Worm (Caenorhabditis elegans) whole organism, mixed stage, embryonic: Measurements from ENCODE around the gene enee-1.

ENCODE experiments used
- M03D4.4 ChIP-seq: sonication (generic microtip); optimal IDR thresholded peaks from 2 replicates; lab custom pipeline; 2017; ENCODE audit warnings: mild to moderate bottlenecking, missing genetic modification characterization, missing compliant biosample characterization
- blmp-1 ChIP-seq: fragments of 150-350 bp; optimal IDR thresholded peaks from 2 replicates; lab custom pipeline; 2014; ENCODE audit warnings: missing biosample characterization, missing genetic modification characterization
- ceh-39 ChIP-seq: fragments of 150-350 bp; optimal IDR thresholded peaks from 2 replicates; lab custom pipeline; 2014; ENCODE audit warnings: missing biosample characterization, missing genetic modification characterization
- ceh-43 ChIP-seq: fragments of 200-800 bp; sonication (Bioruptor generic); optimal IDR thresholded peaks from 2 replicates; lab custom pipeline; 2018; ENCODE audit warnings: mild to moderate bottlenecking, missing genetic modification characterization, moderate library complexity, missing compliant biosample characterization
- ceh-83 ChIP-seq: fragments of 200-800 bp; sonication (Bioruptor generic); optimal IDR thresholded peaks from 2 replicates; lab custom pipeline; 2018; ENCODE audit warnings: mild to moderate bottlenecking, missing genetic modification characterization, missing compliant biosample characterization
- ces-1 ChIP-seq: fragments of 150-350 bp; optimal IDR thresholded peaks from 2 replicates; lab custom pipeline; 2014; ENCODE audit warnings: missing biosample characterization, missing genetic modification reagents, missing genetic modification characterization
- cnd-1 ChIP-seq: fragments of 200-800 bp; sonication (Bioruptor generic); optimal IDR thresholded peaks from 2 replicates; lab custom pipeline; 2018; ENCODE audit warnings: mild to moderate bottlenecking, missing genetic modification characterization, missing compliant biosample characterization
- drap-1 ChIP-seq: fragments of 200-800 bp; sonication (Bioruptor generic); optimal IDR thresholded peaks from 3 replicates; lab custom pipeline; 2018; ENCODE audit warnings: mild to moderate bottlenecking, missing genetic modification characterization, missing compliant biosample characterization
- elt-1 ChIP-seq: sonication (generic microtip); optimal IDR thresholded peaks from 2 replicates; lab custom pipeline; 2017; ENCODE audit warnings: missing genetic modification characterization, mild to moderate bottlenecking, missing compliant biosample characterization, antibody characterized with exemption, moderate library complexity, borderline replicate concordance; ENCODE audit not compliant: insufficient read depth
- elt-3 ChIP-seq: fragments of 150-350 bp; optimal IDR thresholded peaks from 2 replicates; lab custom pipeline; 2014; ENCODE audit warnings: missing biosample characterization, missing genetic modification characterization
- flh-1 ChIP-seq: fragments of 200-800 bp; sonication (Bioruptor generic); optimal IDR thresholded peaks from 2 replicates; lab custom pipeline; 2018; ENCODE audit warnings: mild to moderate bottlenecking, missing genetic modification characterization, moderate library complexity, missing compliant biosample characterization
- ham-2 ChIP-seq: fragments of 200-800 bp; sonication (Bioruptor generic); optimal IDR thresholded peaks from 2 replicates; lab custom pipeline; 2018; ENCODE audit warnings: mild to moderate bottlenecking, missing genetic modification characterization, missing compliant biosample characterization
- hlh-1 ChIP-seq: fragments of 150-350 bp; optimal IDR thresholded peaks from 2 replicates; lab custom pipeline; 2014; ENCODE audit warnings: missing biosample characterization, missing genetic modification reagents, missing genetic modification characterization
- lin-32 ChIP-seq: fragments of 200-800 bp; sonication (Bioruptor generic); optimal IDR thresholded peaks from 2 replicates; lab custom pipeline; 2018; ENCODE audit warnings: mild to moderate bottlenecking, missing genetic modification characterization, missing compliant biosample characterization
- lsy-2 ChIP-seq: fragments of 150-350 bp; optimal IDR thresholded peaks from 2 replicates; lab custom pipeline; 2014; ENCODE audit warnings: missing biosample characterization, missing genetic modification characterization
- mab-5 ChIP-seq: fragments of 150-350 bp; optimal IDR thresholded peaks from 2 replicates; lab custom pipeline; 2014; ENCODE audit warnings: missing biosample characterization, missing genetic modification characterization
- mep-1 ChIP-seq: fragments of 150-350 bp; optimal IDR thresholded peaks from 2 replicates; lab custom pipeline; 2017; ENCODE audit warnings: missing biosample characterization, missing genetic modification reagents, missing genetic modification characterization, inconsistent platforms
- mls-2 ChIP-seq: sonication (generic microtip); optimal IDR thresholded peaks from 2 replicates; lab custom pipeline; 2016; ENCODE audit warnings: mild to moderate bottlenecking, missing genetic modification characterization, moderate library complexity, missing compliant biosample characterization
- nhr-12 ChIP-seq: fragments of 150-350 bp; optimal IDR thresholded peaks from 2 replicates; lab custom pipeline; 2014; ENCODE audit warnings: missing biosample characterization, missing genetic modification characterization
- nhr-2 ChIP-seq: fragments of 150-350 bp; optimal IDR thresholded peaks from 2 replicates; lab custom pipeline; 2014; ENCODE audit warnings: missing biosample characterization, missing genetic modification characterization
- nhr-237 ChIP-seq: fragments of 150-350 bp; optimal IDR thresholded peaks from 2 replicates; lab custom pipeline; 2014; ENCODE audit warnings: missing biosample characterization, missing genetic modification characterization
- nhr-28 ChIP-seq: fragments of 150-350 bp; optimal IDR thresholded peaks from 2 replicates; lab custom pipeline; 2014; ENCODE audit warnings: missing biosample characterization, missing genetic modification characterization
- nhr-76 ChIP-seq: sonication (generic microtip); optimal IDR thresholded peaks from 2 replicates; lab custom pipeline; 2017; ENCODE audit warnings: missing biosample characterization, missing genetic modification characterization
- pha-4 ChIP-seq: fragments of 150-350 bp; optimal IDR thresholded peaks from 2 replicates; lab custom pipeline; 2018; ENCODE audit warnings: missing biosample characterization, missing genetic modification reagents, missing genetic modification characterization
- sem-2 ChIP-seq: fragments of 200-800 bp; sonication (Bioruptor generic); optimal IDR thresholded peaks from 2 replicates; lab custom pipeline; 2018; ENCODE audit warnings: mild to moderate bottlenecking, missing genetic modification characterization, missing compliant biosample characterization
- snpc-4 ChIP-seq: fragments of 150-350 bp; optimal IDR thresholded peaks from 2 replicates; lab custom pipeline; 2014; ENCODE audit warnings: missing biosample characterization, missing genetic modification characterization
- sptf-1 ChIP-seq: sonication (generic microtip); optimal IDR thresholded peaks from 2 replicates; lab custom pipeline; 2017; ENCODE audit warnings: mild to moderate bottlenecking, missing genetic modification characterization, moderate library complexity, missing compliant biosample characterization
- tbx-8 ChIP-seq: fragments of 200-800 bp; sonication (Bioruptor generic); optimal IDR thresholded peaks from 2 replicates; lab custom pipeline; 2018; ENCODE audit warnings: mild to moderate bottlenecking, missing genetic modification characterization, moderate library complexity, missing compliant biosample characterization
- unc-120 ChIP-seq: sonication (generic microtip); optimal IDR thresholded peaks from 2 replicates; lab custom pipeline; 2017; ENCODE audit warnings: missing genetic modification characterization, missing compliant biosample characterization; ENCODE audit not compliant: poor library complexity, severe bottlenecking
- unc-39 ChIP-seq: fragments of 150-350 bp; optimal IDR thresholded peaks from 2 replicates; lab custom pipeline; 2014; ENCODE audit warnings: missing biosample characterization, missing genetic modification characterization
- unc-62 ChIP-seq: fragments of 150-350 bp; optimal IDR thresholded peaks from 2 replicates; lab custom pipeline; 2014; ENCODE audit warnings: missing biosample characterization, missing genetic modification reagents, missing genetic modification characterization
- zip-8 ChIP-seq: fragments of 150-350 bp; optimal IDR thresholded peaks from 2 replicates; lab custom pipeline; 2014; ENCODE audit warnings: missing biosample characterization, missing genetic modification characterization
- ztf-11 ChIP-seq: fragments of 150-350 bp; optimal IDR thresholded peaks from 2 replicates; lab custom pipeline; 2014; ENCODE audit warnings: missing biosample characterization, missing genetic modification characterization

Gene enee-1

ce11 chrII:44740-45139 is 20.3 kb downstream of the enee-1 start, which contains the start of gene rpoa-49:
Gene rpoa-49 (plus strand): TSS chrII:45040.
- TF ChIP-seq hlh-1 (tag; lab: Kevin White, UChicago): no peak
- TF ChIP-seq lsy-2 (tag; lab: Kevin White, UChicago): no peak
- no peak for TF ChIP-seq nhr-237 (tag; lab: Kevin White, UChicago)
- TF ChIP-seq nhr-76: no peak
- TF ChIP-seq ceh-39 (tag; lab: Kevin White, UChicago): no peak
- no peak for TF ChIP-seq ces-1 (GFP tag; lab: Kevin White, UChicago)
- TF ChIP-seq M03D4.4 (tag; lab: Kevin White, UChicago): no peak
- TF ChIP-seq sptf-1 (tag; lab: Kevin White, UChicago): no peak
- TF ChIP-seq nhr-12 (tag; lab: Kevin White, UChicago): no peak
- no peak for TF ChIP-seq ceh-83
- TF ChIP-seq elt-1 (tag; lab: Kevin White, UChicago): no peak
- no peak for TF ChIP-seq lin-32 (GFP tag; lab: Kevin White, UChicago)
- no peak for TF ChIP-seq zip-8
- TF ChIP-seq mep-1: no peak
- TF ChIP-seq cnd-1 (tag; lab: Kevin White, UChicago): no peak
- TF ChIP-seq mab-5 (tag; lab: Kevin White, UChicago): no peak
- no peak for TF ChIP-seq elt-3
- no peak for TF ChIP-seq unc-120 (tag; lab: Kevin White, UChicago)
- no peak for TF ChIP-seq sem-2
- TF ChIP-seq, all 35 proteins: peak for 0

ce11 chrII:46116-46515 is 21.6 kb downstream of the enee-1 start, which contains the start of gene rpt-4:
Gene rpt-4 (minus strand): TSS chrII:46216.
- TF ChIP-seq mep-1 (no peak), cnd-1 (tag; lab: Kevin White, UChicago) (no peak), ces-1 (GFP tag; lab: Kevin White, UChicago) (no peak), nhr-2 (tag; lab: Kevin White, UChicago) (no peak), mls-2 (tag; lab: Kevin White, UChicago) (no peak), blmp-1 (tag; lab: Kevin White, UChicago) (no peak), unc-39 (tag; lab: Kevin White, UChicago) (no peak), unc-120 (tag; lab: Kevin White, UChicago) (no peak), M03D4.4 (tag; lab: Kevin White, UChicago) (no peak), tbx-8 (GFP tag; lab: Kevin White, UChicago) (no peak), unc-62 (GFP tag; lab: Kevin White, UChicago) (no peak), sem-2 (no peak), snpc-4 (tag; lab: Kevin White, UChicago) (no peak), pha-4 (tag; lab: Kevin White, UChicago) (no peak), elt-3 (no peak), ztf-11 (no peak), mab-5 (tag; lab: Kevin White, UChicago) (no peak)
- TF ChIP-seq, all 35 proteins: peak for 0

- no peak for TF ChIP-seq unc-39 (tag; lab: Kevin White, UChicago)
Observed at ce11 chrII:47280-47679, 22.8 kb downstream of the enee-1 start, which contains the start of gene C23H3.5. Gene C23H3.5 (plus strand): TSS chrII:47580.

- TF ChIP-seq nhr-28 (tag; lab: Kevin White, UChicago): no peak
- TF ChIP-seq mls-2 (tag; lab: Kevin White, UChicago): no peak
- no peak for TF ChIP-seq nhr-237 (tag; lab: Kevin White, UChicago)
- no peak for TF ChIP-seq sptf-1 (tag; lab: Kevin White, UChicago)
- no peak for TF ChIP-seq ceh-43 (GFP tag; lab: Kevin White, UChicago)
- no peak for TF ChIP-seq ham-2 (GFP tag; lab: Kevin White, UChicago)
- no peak for TF ChIP-seq flh-1
- TF ChIP-seq unc-39 (tag; lab: Kevin White, UChicago): no peak
- TF ChIP-seq unc-62 (GFP tag; lab: Kevin White, UChicago): no peak
- TF ChIP-seq ceh-39 (tag; lab: Kevin White, UChicago): no peak
- no peak for TF ChIP-seq drap-1 (GFP tag; lab: Kevin White, UChicago)
Observed at ce11 chrII:50862-51261, 26.4 kb downstream of the enee-1 start.
